Fruit fly (Drosophila melanogaster): ENCODE results near the gene CG2187.

The CG2187 gene

dm6 chr3R:31709769-31710168, 48.7 kb downstream of the CG2187 start (continued):
- TF ChIP-seq fkh (GFP tag; optimal IDR thresholded peaks at IDR 0.05) (no peak), lz (GFP tag; optimal IDR thresholded peaks at IDR 0.05) (no peak), CG6808 (GFP tag; optimal IDR thresholded peaks at IDR 0.05) (no peak), ss (GFP tag; optimal IDR thresholded peaks at IDR 0.05) (no peak), CG1621 (tag; optimal IDR thresholded peaks at IDR 0.05) (no peak), Gug (GFP tag; IDR thresholded peaks at IDR 0.05) (no peak), dac (GFP tag; optimal IDR thresholded peaks at IDR 0.05) (peak; percentile 13), CG6792 (GFP tag; optimal IDR thresholded peaks at IDR 0.05) (no peak), CG9139 (GFP tag; optimal IDR thresholded peaks at IDR 0.05) (no peak), Eip78C (GFP tag) (peak; percentile 16), Hr38 (GFP tag; optimal IDR thresholded peaks at IDR 0.05) (no peak), Sox14 (GFP tag; optimal IDR thresholded peaks at IDR 0.05) (no peak), cyc (GFP tag; optimal IDR thresholded peaks at IDR 0.05) (no peak), Blimp-1 (GFP tag; optimal IDR thresholded peaks at IDR 0.05) (no peak), esn (GFP tag; optimal IDR thresholded peaks at IDR 0.05) (no peak), CG8119 (GFP tag; IDR thresholded peaks at IDR 0.05) (no peak; the same call in 2 of the 3 replicates), Hr4 (GFP tag; optimal IDR thresholded peaks at IDR 0.05) (peak; percentile 48), CG6276 (GFP tag; optimal IDR thresholded peaks at IDR 0.05) (peak; percentile 34), dsx (GFP tag; optimal IDR thresholded peaks at IDR 0.05; ENCODE audit: poor library complexity, severe bottlenecking) (no peak), CG3919 (GFP tag; optimal IDR thresholded peaks at IDR 0.05) (no peak)

- TF ChIP-seq CG16779 (tag; optimal IDR thresholded peaks at IDR 0.05): no peak
- peak; percentile 44 for TF ChIP-seq CG31627 (GFP tag; optimal IDR thresholded peaks at IDR 0.05)
- TF ChIP-seq Hr4 (GFP tag; optimal IDR thresholded peaks at IDR 0.05): peak; percentile 77
- peak; percentile 41 for TF ChIP-seq lz (GFP tag; optimal IDR thresholded peaks at IDR 0.05)
- TF ChIP-seq Sox14 (GFP tag; optimal IDR thresholded peaks at IDR 0.05): peak; percentile 68
- peak; percentile 24; the same call in 1 of the 2 replicates for TF ChIP-seq CG11294 (GFP tag; IDR thresholded peaks at IDR 0.05)
- TF ChIP-seq Eip78C (GFP tag): peak; percentile 82
- TF ChIP-seq CG11762 (GFP tag; optimal IDR thresholded peaks at IDR 0.05; ENCODE audit: insufficient read depth): no peak
- no peak for TF ChIP-seq fd59A (GFP tag; optimal IDR thresholded peaks at IDR 0.05)
- TF ChIP-seq Smox (GFP tag; optimal IDR thresholded peaks at IDR 0.05): peak; percentile 16
- peak; percentile 63 for TF ChIP-seq CG32006 (GFP tag; optimal IDR thresholded peaks at IDR 0.05)
- TF ChIP-seq acj6 (GFP tag; optimal IDR thresholded peaks at IDR 0.05): peak; percentile 21
- TF ChIP-seq topi (GFP tag; optimal IDR thresholded peaks at IDR 0.05): peak; percentile 28
- peak; percentile 31 for TF ChIP-seq vri (GFP tag; optimal IDR thresholded peaks at IDR 0.05)
- peak; percentile 48 for TF ChIP-seq net (GFP tag; optimal IDR thresholded peaks at IDR 0.05)
- peak; percentile 83 for TF ChIP-seq CG15336 (GFP tag; IDR thresholded peaks at IDR 0.05)
- peak in 1 of 2 experiments; percentile 45 for TF ChIP-seq salr (GFP tag; optimal IDR thresholded peaks at IDR 0.05)
- TF ChIP-seq CG8632 (GFP tag; optimal IDR thresholded peaks at IDR 0.05): no peak
- TF ChIP-seq CG4318 (GFP tag; optimal IDR thresholded peaks at IDR 0.05): peak; percentile 59
- peak; percentile 38 for TF ChIP-seq CG10631 (GFP tag; optimal IDR thresholded peaks at IDR 0.05)
- peak; percentile 46 for TF ChIP-seq esn (GFP tag; optimal IDR thresholded peaks at IDR 0.05)
- no peak for TF ChIP-seq CG9139 (GFP tag; optimal IDR thresholded peaks at IDR 0.05)
- peak; percentile 70 for TF ChIP-seq Gug (GFP tag; IDR thresholded peaks at IDR 0.05)
- no peak for TF ChIP-seq Ets21C (GFP tag; optimal IDR thresholded peaks at IDR 0.05)
- peak; percentile 68 for TF ChIP-seq Lpt (GFP tag; optimal IDR thresholded peaks at IDR 0.05)
- TF ChIP-seq Eip75B (GFP tag; optimal IDR thresholded peaks at IDR 0.05): peak; percentile 48
- peak; percentile 70 for TF ChIP-seq CG6276 (GFP tag; optimal IDR thresholded peaks at IDR 0.05)
- TF ChIP-seq Ets96B (tag; optimal IDR thresholded peaks at IDR 0.05): no peak
- TF ChIP-seq cyc (GFP tag; optimal IDR thresholded peaks at IDR 0.05): peak; percentile 40
- TF ChIP-seq CG1621 (tag; optimal IDR thresholded peaks at IDR 0.05): no peak
- TF ChIP-seq CG7368 (GFP tag; optimal IDR thresholded peaks at IDR 0.05): peak; percentile 8
- peak; percentile 74 for TF ChIP-seq dac (GFP tag; optimal IDR thresholded peaks at IDR 0.05)
- TF ChIP-seq CG6792 (GFP tag; optimal IDR thresholded peaks at IDR 0.05): no peak
- TF ChIP-seq Met (GFP tag; optimal IDR thresholded peaks at IDR 0.05): peak; percentile 42
- TF ChIP-seq OdsH (GFP tag; optimal IDR thresholded peaks at IDR 0.05): peak; percentile 53
- TF ChIP-seq CG8119 (GFP tag; IDR thresholded peaks at IDR 0.05): peak; percentile 67; the same call in 2 of the 3 replicates
- TF ChIP-seq Sox102F (GFP tag; optimal IDR thresholded peaks at IDR 0.05): peak; percentile 1
- TF ChIP-seq pdm3 (GFP tag; optimal IDR thresholded peaks at IDR 0.05): peak; percentile 32
- TF ChIP-seq ss (GFP tag; optimal IDR thresholded peaks at IDR 0.05): no peak
- TF ChIP-seq eg (GFP tag; IDR thresholded peaks at IDR 0.05): peak; percentile 88
- TF ChIP-seq CG3919 (GFP tag; optimal IDR thresholded peaks at IDR 0.05): peak; percentile 47
- peak; percentile 46 for TF ChIP-seq Hr39 (GFP tag; optimal IDR thresholded peaks at IDR 0.05)
- TF ChIP-seq CG6163 (GFP tag; IDR thresholded peaks at IDR 0.05): peak; percentile 79
These were observed 49.3 kb downstream of the CG2187 start for dm6 chr3R:31709142-31709541.

All from whole organism, prepupa.